Worm (Caenorhabditis elegans) whole organism, early embryonic: ENCODE measurements around the gene ztf-14.
A peak's percentile ranks its signal among the peaks of the same experiment; 100 is the strongest.

ENCODE experiments used
- B0310.2 ChIP-seq: sonication (generic microtip); optimal IDR thresholded peaks from 2 replicates; lab custom pipeline; 2016; ENCODE audit warnings: mild to moderate bottlenecking, missing genetic modification characterization, missing compliant biosample characterization
- aly-1 ChIP-seq: sonication (generic microtip); optimal IDR thresholded peaks from 2 replicates; lab custom pipeline; 2016; ENCODE audit warnings: missing genetic modification characterization, missing compliant biosample characterization
- ama-1 ChIP-seq: fragments of 150-350 bp; optimal IDR thresholded peaks from 2 replicates; lab custom pipeline; 2014
- ceh-13 ChIP-seq: fragments of 200-800 bp; sonication (Bioruptor generic); optimal IDR thresholded peaks from 2 replicates; lab custom pipeline; 2018; ENCODE audit warnings: mild to moderate bottlenecking, missing genetic modification characterization, missing compliant biosample characterization
- flt-1 ChIP-seq: fragments of 200-800 bp; sonication (Bioruptor generic); IDR thresholded peaks from 2 replicates; pipeline ENCODE4 v1.3.6; 2022; ENCODE audit warnings: missing genetic modification characterization, missing compliant biosample characterization
- hmbx-1 ChIP-seq: sonication (generic microtip); optimal IDR thresholded peaks from 2 replicates; lab custom pipeline; 2016; ENCODE audit warnings: mild to moderate bottlenecking, missing genetic modification characterization, missing compliant biosample characterization
- pes-1 ChIP-seq: fragments of 200-800 bp; sonication (Bioruptor generic); IDR thresholded peaks from 2 replicates; pipeline ENCODE4 v1.3.6; 2022; ENCODE audit warnings: missing genetic modification reagents, missing genetic modification characterization, missing compliant biosample characterization
- scrt-1 ChIP-seq: fragments of 200-800 bp; sonication (Bioruptor generic); IDR thresholded peaks from 2 replicates; pipeline ENCODE4 v1.3.6; 2022; ENCODE audit warnings: missing genetic modification characterization, missing compliant biosample characterization
- sea-1 ChIP-seq: fragments of 200-800 bp; sonication (Bioruptor generic); conservative IDR thresholded peaks from 2 replicates; pipeline ENCODE4 v1.3.6; 2022; ENCODE audit warnings: missing genetic modification characterization, missing compliant biosample characterization
- tbx-11 ChIP-seq: fragments of 200-800 bp; sonication (Bioruptor generic); IDR thresholded peaks from 2 replicates; pipeline ENCODE4 v1.3.6; 2022; ENCODE audit warnings: missing genetic modification characterization, missing compliant biosample characterization
- tbx-37 ChIP-seq: fragments of 200-800 bp; sonication (Bioruptor generic); conservative IDR thresholded peaks from 2 replicates; pipeline ENCODE4 v1.3.6; 2022; ENCODE audit warnings: missing genetic modification reagents, missing genetic modification characterization, missing compliant biosample characterization

- no peak for TF ChIP-seq B0310.2
- TF ChIP-seq ama-1 (lab: Kevin White, UChicago) = no peak
- TF ChIP-seq ceh-13 (GFP tag; lab: Kevin White, UChicago) = no peak
- TF ChIP-seq flt-1 (GFP tag; lab: Robert Waterston, UW) = no peak
- TF ChIP-seq tbx-37 (GFP tag; lab: Robert Waterston, UW) = no peak
- no peak for TF ChIP-seq sea-1 (GFP tag; lab: Robert Waterston, UW)
- TF ChIP-seq hmbx-1 = no peak
- TF ChIP-seq aly-1 = no peak
- TF ChIP-seq pes-1 (GFP tag; lab: Robert Waterston, UW) = 0 out of 2 replicates have a peak, but pooled peaks have one; percentile 0
- TF ChIP-seq tbx-11 (GFP tag; lab: Robert Waterston, UW) = no peak
- TF ChIP-seq scrt-1 (GFP tag; lab: Robert Waterston, UW) = no peak
Measured at ce11 chrX:14504551-14504902, 8.6 kb downstream of the ztf-14 start.
